Worm (Caenorhabditis elegans): ENCODE results near the gene F54D5.2.

DNA sequence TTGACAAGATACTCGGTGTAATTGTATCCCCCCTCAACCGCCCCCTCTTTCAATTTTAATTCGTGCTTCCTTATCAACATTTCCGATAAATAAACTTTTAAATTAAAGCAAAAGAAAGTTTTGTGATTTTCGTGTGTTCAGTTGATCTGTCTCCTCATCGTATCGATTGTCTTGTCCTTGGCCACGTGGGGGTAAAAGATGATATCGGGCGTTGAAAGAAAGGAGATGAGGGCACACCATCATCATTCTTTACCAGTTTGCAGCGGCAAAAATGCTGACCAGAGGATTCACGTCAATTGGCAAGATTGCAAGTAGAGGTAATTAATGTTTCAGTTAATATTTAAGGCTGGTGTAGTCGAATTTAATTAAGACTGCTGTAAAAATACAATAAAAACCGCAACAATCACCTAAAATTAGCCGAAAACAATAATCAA is 25.7 kb upstream of the F54D5.2 start, which contains the start of gene F54D5.7:
- TF ChIP-seq ama-1 (optimal IDR thresholded peaks at IDR 0.05) (peak; percentile 77), tra-4 (tag; optimal IDR thresholded peaks at IDR 0.05) (no peak), sea-1 (GFP tag; conservative IDR thresholded peaks at IDR 0.05) (0 out of 2 replicates have a peak, but pooled peaks have one; percentile 66), hnd-1 (tag; optimal IDR thresholded peaks at IDR 0.05) (no peak), ceh-36 (tag; optimal IDR thresholded peaks at IDR 0.05) (no peak), hmbx-1 (tag; optimal IDR thresholded peaks at IDR 0.05) (peak; percentile 22), flt-1 (GFP tag; IDR thresholded peaks at IDR 0.05) (no peak), tbx-37 (GFP tag; conservative IDR thresholded peaks at IDR 0.05) (no peak), hmg-4 (GFP tag; optimal IDR thresholded peaks at IDR 0.05) (no peak), pes-1 (GFP tag; IDR thresholded peaks at IDR 0.05) (no peak)

Data from whole organism, early embryonic.